Fruit fly (Drosophila melanogaster) S2 (cell line): ENCODE results near the gene zf30C.

ENCODE experiments used
- CG8478 ChIP-seq: fragments of >200 bp; optimal IDR thresholded peaks from 2 replicates; lab custom pipeline; 2018
- CTCF ChIP-seq, 2 experiments: fragments of >200 bp; optimal IDR thresholded peaks; 2 replicates each; lab custom pipeline; 2018

DNA sequence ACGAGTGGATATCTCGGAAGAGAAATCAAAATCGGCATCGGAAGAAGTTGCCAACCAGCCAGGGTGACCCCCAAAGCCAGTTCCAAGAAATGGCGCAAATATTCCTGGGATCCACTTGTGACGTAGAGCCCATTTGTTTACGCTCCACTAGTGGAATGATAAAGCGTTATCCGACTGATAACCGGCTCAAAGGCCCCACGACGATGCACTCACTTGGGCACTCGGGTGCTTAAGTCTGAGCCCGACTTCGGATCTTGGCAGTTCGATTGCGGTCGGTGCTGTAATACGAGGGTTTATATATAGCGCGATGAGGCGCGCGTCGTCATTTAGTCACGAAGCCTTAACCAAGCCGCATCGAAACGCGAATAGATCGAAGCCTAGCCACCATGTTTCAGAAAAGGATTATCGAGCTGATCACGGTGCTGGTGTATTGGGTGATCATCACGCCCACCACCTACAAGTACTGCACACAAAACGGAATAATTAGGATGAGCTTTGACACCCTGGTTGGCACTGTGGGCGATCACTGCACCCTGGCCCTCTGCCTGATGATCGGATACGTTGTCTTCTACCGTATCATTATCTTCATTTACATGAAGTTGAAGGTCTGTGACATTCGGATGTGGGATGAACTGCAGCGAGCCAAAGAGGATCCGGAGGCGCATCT, 28.4 kb upstream of the zf30C start, which contains the start of gene CG13116:
- no peak for TF ChIP-seq CTCF (optimal IDR thresholded peaks at IDR 0.05; lab: Kevin White, UChicago)
- TF ChIP-seq CG8478 (lab: Kevin White, UChicago): no peak
